Fruit fly (Drosophila melanogaster): Measurements from ENCODE around the gene CG33127.

- TF ChIP-seq CG7101 (tag; optimal IDR thresholded peaks at IDR 0.05) (no peak), bab1 (GFP tag; optimal IDR thresholded peaks at IDR 0.05) (no peak), CG14711 (tag; optimal IDR thresholded peaks at IDR 0.05) (no peak), cic (GFP tag; optimal IDR thresholded peaks at IDR 0.05) (no peak), kay (GFP tag; ENCODE audit: borderline replicate concordance) (no peak), CG7045 (GFP tag; optimal IDR thresholded peaks at IDR 0.05) (no peak), CG33017 (tag; optimal IDR thresholded peaks at IDR 0.05) (no peak), CG12768 (GFP tag; optimal IDR thresholded peaks at IDR 0.05) (no peak)
These were observed 2.7 kb upstream of the CG33127 start, which contains the start of gene CG11912 for dm6 chr2L:319159-319558.
